Worm (Caenorhabditis elegans): ENCODE measurements around the gene F53F8.6.

- TF ChIP-seq T22C8.4 (GFP tag; IDR thresholded peaks at IDR 0.05) (no peak), med-1 (GFP tag; optimal IDR thresholded peaks at IDR 0.05; ENCODE audit: insufficient read depth) (no peak), klf-2 (GFP tag; conservative IDR thresholded peaks at IDR 0.05) (no peak)
Observed at ce11 chrV:20654350-20654749, 49.7 kb upstream of the F53F8.6 start, which contains the start of gene mnr-1.

Measured in whole organism, midembryonic.